Fruit fly (Drosophila melanogaster) whole organism, wandering third instar larva: Measurements from ENCODE around the gene Wdr62.

ENCODE experiments used
- GATAd ChIP-seq: sonication (Bioruptor generic); optimal IDR thresholded peaks from 2 replicates; lab custom pipeline; 2016; ENCODE audit warnings: missing biosample characterization, missing genetic modification characterization
- Jra ChIP-seq: sonication (Bioruptor generic); optimal IDR thresholded peaks from 2 replicates; lab custom pipeline; 2016; ENCODE audit warnings: missing biosample characterization, missing genetic modification characterization
- Mio ChIP-seq: sonication (Bioruptor generic); optimal IDR thresholded peaks from 2 replicates; lab custom pipeline; 2016; ENCODE audit warnings: missing biosample characterization, missing genetic modification characterization
- br ChIP-seq: fragments of 200-800 bp; sonication (Bioruptor generic); optimal IDR thresholded peaks from 2 replicates; lab custom pipeline; 2016; ENCODE audit warnings: missing biosample characterization, missing genetic modification characterization
- fru ChIP-seq: fragments of 200-800 bp; sonication (Bioruptor generic); optimal IDR thresholded peaks from 3 replicates; lab custom pipeline; 2016; ENCODE audit warnings: missing biosample characterization, mild to moderate bottlenecking, missing genetic modification characterization
- h ChIP-seq: fragments of 200-800 bp; sonication (Bioruptor generic); optimal IDR thresholded peaks from 3 replicates; lab custom pipeline; 2016; ENCODE audit warnings: missing biosample characterization, mild to moderate bottlenecking, missing genetic modification characterization
- usp ChIP-seq: fragments of >200 bp; optimal IDR thresholded peaks from 2 replicates; lab custom pipeline; 2017; ENCODE audit warnings: missing biosample characterization, missing genetic modification characterization

dm6 chr2L:1916461-1916860 is 32.0 kb downstream of the Wdr62 start:
- TF ChIP-seq fru (GFP tag; lab: Kevin White, UChicago) = no peak
- no peak for TF ChIP-seq Mio (GFP tag; lab: Kevin White, UChicago)
- no peak for TF ChIP-seq GATAd (GFP tag; lab: Kevin White, UChicago)
- TF ChIP-seq usp = no peak
- TF ChIP-seq br (GFP tag; lab: Kevin White, UChicago) = no peak
- TF ChIP-seq h = no peak
- no peak for TF ChIP-seq Jra (GFP tag; lab: Kevin White, UChicago)
